Fruit fly (Drosophila melanogaster) whole organism, embryonic: ENCODE data around the gene Pvf2.

Experiments
- Abd-B ChIP-seq: fragments of 200-800 bp; sonication (Bioruptor generic); optimal IDR thresholded peaks from 2 replicates; lab custom pipeline; 2018; ENCODE audit warnings: missing biosample characterization, mild to moderate bottlenecking, missing genetic modification characterization, moderate library complexity
- Awh ChIP-seq: fragments of 200-800 bp; sonication (Bioruptor generic); IDR thresholded peaks from 2 replicates; pipeline ENCODE4, ENCODE4 v1.3.6; 2022; ENCODE audit warnings: missing biosample characterization, missing genetic modification characterization
- Bdp1 ChIP-seq: fragments of 200-800 bp; sonication (Bioruptor generic); optimal IDR thresholded peaks from 3 replicates; lab custom pipeline; 2016; ENCODE audit warnings: missing biosample characterization, missing genetic modification characterization
- CG10366 ChIP-seq: fragments of 200-800 bp; sonication (Bioruptor generic); IDR thresholded peaks from 2 replicates; pipeline ENCODE4 v1.3.6; 2022; ENCODE audit warnings: missing biosample characterization, missing genetic modification characterization
- CG1233 ChIP-seq: fragments of 200-800 bp; sonication (Bioruptor generic); optimal IDR thresholded peaks from 4 replicates; lab custom pipeline; 2018; ENCODE audit warnings: missing biosample characterization, mild to moderate bottlenecking, missing genetic modification characterization
- CG12769 ChIP-seq: fragments of 200-800 bp; sonication (Bioruptor generic); optimal IDR thresholded peaks from 2 replicates; lab custom pipeline; 2019; ENCODE audit warnings: missing biosample characterization, mild to moderate bottlenecking, missing genetic modification characterization, moderate library complexity
- CG14965 ChIP-seq: fragments of 200-800 bp; sonication (Bioruptor generic); optimal IDR thresholded peaks from 2 replicates; lab custom pipeline; 2016; ENCODE audit warnings: missing biosample characterization, missing genetic modification characterization, borderline replicate concordance
- CG1529 ChIP-seq: fragments of 200-800 bp; sonication (Bioruptor generic); optimal IDR thresholded peaks from 3 replicates; lab custom pipeline; 2018; ENCODE audit warnings: missing biosample characterization, missing genetic modification characterization
- CG18011 ChIP-seq: fragments of 200-800 bp; sonication (Bioruptor generic); optimal IDR thresholded peaks from 2 replicates; lab custom pipeline; 2017; ENCODE audit warnings: missing biosample characterization, missing genetic modification characterization, mild to moderate bottlenecking, moderate library complexity, missing genotype
- CG18599 ChIP-seq: fragments of 200-800 bp; sonication (Bioruptor generic); optimal IDR thresholded peaks from 3 replicates; lab custom pipeline; 2017; ENCODE audit warnings: missing biosample characterization, missing genetic modification characterization, mild to moderate bottlenecking, moderate library complexity, missing genetic modification reagents
- CG2202 ChIP-seq: fragments of 200-800 bp; sonication (Bioruptor generic); optimal IDR thresholded peaks from 2 replicates; lab custom pipeline; 2018; ENCODE audit warnings: missing biosample characterization, mild to moderate bottlenecking, missing genetic modification characterization
- CG31224 ChIP-seq: fragments of 200-800 bp; sonication (Bioruptor generic); IDR thresholded peaks from 2 replicates; pipeline ENCODE4 v1.3.6; 2022; ENCODE audit warnings: missing biosample characterization, missing genetic modification characterization
- CG31365 ChIP-seq: fragments of 200-800 bp; sonication (Bioruptor generic); optimal IDR thresholded peaks from 2 replicates; lab custom pipeline; 2018; ENCODE audit warnings: missing biosample characterization, mild to moderate bottlenecking, missing genetic modification characterization
- CG4707 ChIP-seq: fragments of 200-800 bp; sonication (Bioruptor generic); optimal IDR thresholded peaks from 2 replicates; lab custom pipeline; 2018; ENCODE audit warnings: missing biosample characterization, mild to moderate bottlenecking, missing genetic modification characterization, moderate library complexity
- CG4730 ChIP-seq: fragments of 200-800 bp; sonication (Bioruptor generic); IDR thresholded peaks from 2 replicates; pipeline ENCODE4 v1.3.6; 2022; ENCODE audit warnings: missing biosample characterization, missing genetic modification characterization
- CG6854 ChIP-seq: fragments of 200-800 bp; sonication (Bioruptor generic); optimal IDR thresholded peaks from 3 replicates; lab custom pipeline; 2017; ENCODE audit warnings: missing biosample characterization, mild to moderate bottlenecking, missing genetic modification characterization
- CG7745 ChIP-seq: fragments of 200-800 bp; sonication (Bioruptor generic); optimal IDR thresholded peaks from 2 replicates; lab custom pipeline; 2018; ENCODE audit warnings: missing biosample characterization, mild to moderate bottlenecking, missing genetic modification characterization, moderate library complexity
- CG8290 ChIP-seq, 3 experiments: fragments of 200-800 bp; sonication (Bioruptor generic); optimal IDR thresholded peaks; 2 replicates each; lab custom pipeline; 2016 to 2019; ENCODE audit warnings: missing biosample characterization in 3 of 3, missing genetic modification characterization in 3 of 3, mild to moderate bottlenecking in 2 of 3, moderate library complexity in 1 of 3
- CG9876 ChIP-seq: fragments of 200-800 bp; sonication (Bioruptor generic); optimal IDR thresholded peaks from 2 replicates; lab custom pipeline; 2016; ENCODE audit warnings: missing biosample characterization, missing genetic modification characterization
- CTCF ChIP-seq: fragments of 200-800 bp; sonication (Bioruptor generic); optimal IDR thresholded peaks from 2 replicates; lab custom pipeline; 2017; ENCODE audit warnings: missing biosample characterization, mild to moderate bottlenecking, missing genetic modification characterization, moderate library complexity
- Deaf1 ChIP-seq: fragments of 200-800 bp; optimal IDR thresholded peaks from 3 replicates; lab custom pipeline; 2019; ENCODE audit warnings: missing biosample characterization, mild to moderate bottlenecking, missing genetic modification characterization, moderate library complexity
- Dek ChIP-seq: fragments of 200-800 bp; sonication (Bioruptor generic); optimal IDR thresholded peaks from 3 replicates; lab custom pipeline; 2019; ENCODE audit warnings: missing biosample characterization, mild to moderate bottlenecking, missing genetic modification characterization, moderate library complexity
- Doc3 ChIP-seq: fragments of 200-800 bp; sonication (Bioruptor generic); IDR thresholded peaks from 3 replicates; pipeline ENCODE4 v1.3.6; 2022; ENCODE audit warnings: missing biosample characterization, missing genetic modification characterization; ENCODE audit not compliant: partially characterized antibody
- Dp ChIP-seq: fragments of 200-800 bp; sonication (Bioruptor generic); optimal IDR thresholded peaks from 2 replicates; lab custom pipeline; 2018; ENCODE audit warnings: missing biosample characterization, mild to moderate bottlenecking, missing genetic modification characterization, moderate library complexity
- Ets97D ChIP-seq: fragments of 200-800 bp; sonication (Bioruptor generic); optimal IDR thresholded peaks from 3 replicates; lab custom pipeline; 2016; ENCODE audit warnings: missing biosample characterization, missing genetic modification characterization
- H15 ChIP-seq: fragments of 200-800 bp; sonication (Bioruptor generic); IDR thresholded peaks from 3 replicates; pipeline ENCODE4 v1.3.6; 2022; ENCODE audit warnings: missing biosample characterization, missing genetic modification characterization
- HLH4C ChIP-seq: fragments of 200-800 bp; sonication (Bioruptor generic); IDR thresholded peaks from 3 replicates; pipeline ENCODE4 v1.3.6; 2022; ENCODE audit warnings: missing biosample characterization, missing genetic modification characterization; ENCODE audit not compliant: partially characterized antibody
- Hr3 ChIP-seq: fragments of 200-800 bp; sonication (Bioruptor generic); optimal IDR thresholded peaks from 3 replicates; lab custom pipeline; 2016; ENCODE audit warnings: missing biosample characterization, missing genetic modification characterization
- Hr78 ChIP-seq, 2 experiments: fragments of 200-800 bp in 1 of 2; fragments of >200 bp in 1 of 2; sonication (Bioruptor generic) in 1 of 2; optimal IDR thresholded peaks; 2 replicates each; lab custom pipeline; 2017 to 2019; ENCODE audit warnings: missing biosample characterization in 2 of 2, missing genetic modification characterization in 2 of 2, mild to moderate bottlenecking in 1 of 2, moderate library complexity in 1 of 2
- Jarid2 ChIP-seq: fragments of 200-800 bp; sonication (Bioruptor generic); optimal IDR thresholded peaks from 3 replicates; lab custom pipeline; 2017; ENCODE audit warnings: mild to moderate bottlenecking, missing biosample characterization, missing genetic modification reagents, missing genetic modification characterization
- MBD-R2 ChIP-seq: fragments of 200-800 bp; sonication (Bioruptor generic); IDR thresholded peaks from 2 replicates; pipeline ENCODE4 v1.3.6; 2022; ENCODE audit warnings: missing biosample characterization, missing genetic modification characterization
- Mes4 ChIP-seq: fragments of 200-800 bp; sonication (Bioruptor generic); optimal IDR thresholded peaks from 2 replicates; lab custom pipeline; 2016; ENCODE audit warnings: missing biosample characterization, missing genetic modification characterization
- Six4 ChIP-seq: fragments of 200-800 bp; sonication (Bioruptor generic); optimal IDR thresholded peaks from 2 replicates; lab custom pipeline; 2016; ENCODE audit warnings: missing biosample characterization, missing genetic modification characterization
- bigmax ChIP-seq: fragments of 200-800 bp; sonication (Bioruptor generic); optimal IDR thresholded peaks from 2 replicates; lab custom pipeline; 2018; ENCODE audit warnings: missing biosample characterization, mild to moderate bottlenecking, missing genetic modification characterization
- dm ChIP-seq: fragments of 200-800 bp; sonication (Bioruptor generic); optimal IDR thresholded peaks from 3 replicates; lab custom pipeline; 2016; ENCODE audit warnings: missing biosample characterization, missing genetic modification characterization
- ewg ChIP-seq: fragments of 200-800 bp; sonication (Bioruptor generic); optimal IDR thresholded peaks from 3 replicates; lab custom pipeline; 2017; ENCODE audit warnings: mild to moderate bottlenecking, missing biosample characterization, missing genetic modification reagents, missing genetic modification characterization
- gcm ChIP-seq: fragments of 200-800 bp; sonication (Bioruptor generic); optimal IDR thresholded peaks from 2 replicates; lab custom pipeline; 2019; ENCODE audit warnings: missing biosample characterization, mild to moderate bottlenecking, missing genetic modification characterization, moderate library complexity
- hth ChIP-seq: fragments of >200 bp; optimal IDR thresholded peaks from 2 replicates; lab custom pipeline; 2017; ENCODE audit warnings: inconsistent platforms
- ind ChIP-seq: fragments of 200-800 bp; sonication (Bioruptor generic); optimal IDR thresholded peaks from 3 replicates; lab custom pipeline; 2016; ENCODE audit warnings: missing biosample characterization, missing genetic modification characterization
- ken ChIP-seq: fragments of 200-800 bp; sonication (Bioruptor generic); IDR thresholded peaks from 3 replicates; pipeline ENCODE4 v1.3.6; 2022; ENCODE audit warnings: missing biosample characterization, missing genetic modification characterization
- kni ChIP-seq: fragments of 200-800 bp; sonication (Bioruptor generic); optimal IDR thresholded peaks from 3 replicates; lab custom pipeline; 2017; ENCODE audit warnings: mild to moderate bottlenecking, missing biosample characterization, missing genetic modification reagents, missing genetic modification characterization
- mam ChIP-seq: fragments of 200-800 bp; sonication (Bioruptor generic); optimal IDR thresholded peaks from 3 replicates; lab custom pipeline; 2016; ENCODE audit warnings: missing biosample characterization, missing genetic modification characterization
- nau ChIP-seq: fragments of 200-800 bp; sonication (Bioruptor generic); optimal IDR thresholded peaks from 3 replicates; lab custom pipeline; 2017; ENCODE audit warnings: missing biosample characterization, mild to moderate bottlenecking, missing genetic modification characterization, missing genetic modification reagents
- pb ChIP-seq: fragments of 200-800 bp; sonication (Bioruptor generic); optimal IDR thresholded peaks from 3 replicates; lab custom pipeline; 2016; ENCODE audit warnings: missing biosample characterization, missing genetic modification characterization
- ro ChIP-seq: fragments of 200-800 bp; sonication (Bioruptor generic); IDR thresholded peaks from 2 replicates; pipeline ENCODE4 v1.3.6; 2022; ENCODE audit warnings: missing biosample characterization, missing genetic modification characterization
- seq ChIP-seq: fragments of 200-800 bp; sonication (Bioruptor generic); IDR thresholded peaks from 2 replicates; pipeline ENCODE4 v1.3.6; 2022; ENCODE audit warnings: missing biosample characterization, missing genetic modification characterization
- sqz ChIP-seq: fragments of 200-800 bp; sonication (Bioruptor generic); optimal IDR thresholded peaks from 3 replicates; lab custom pipeline; 2018; ENCODE audit warnings: missing biosample characterization, mild to moderate bottlenecking, missing genetic modification characterization
- tap ChIP-seq: fragments of 200-800 bp; optimal IDR thresholded peaks from 3 replicates; lab custom pipeline; 2019; ENCODE audit warnings: missing biosample characterization, mild to moderate bottlenecking, missing genetic modification characterization, moderate library complexity
- trem ChIP-seq: fragments of 200-800 bp; optimal IDR thresholded peaks from 3 replicates; lab custom pipeline; 2019; ENCODE audit warnings: missing biosample characterization, mild to moderate bottlenecking, missing genetic modification characterization, moderate library complexity
- trh ChIP-seq: fragments of 200-800 bp; sonication (Bioruptor generic); optimal IDR thresholded peaks from 2 replicates; lab custom pipeline; 2016; ENCODE audit warnings: missing biosample characterization, missing genetic modification characterization
- zfh1 ChIP-seq: fragments of 200-800 bp; sonication (Bioruptor generic); IDR thresholded peaks from 3 replicates; pipeline ENCODE4 v1.3.6; 2022; ENCODE audit warnings: missing biosample characterization, missing genetic modification characterization

Gene Pvf2

dm6 chr2L:7039342-7039684 is 45.1 kb downstream of the Pvf2 start (continued):
- no peak for TF ChIP-seq CG8290 (GFP tag; optimal IDR thresholded peaks at IDR 0.05; lab: Kevin White, UChicago)
- TF ChIP-seq CG8290 (tag; optimal IDR thresholded peaks at IDR 0.05; lab: Kevin White, UChicago): no peak
- no peak for TF ChIP-seq CG31365 (tag; lab: Kevin White, UChicago)
- TF ChIP-seq CG12769 (tag; lab: Kevin White, UChicago): peak; percentile 12
- TF ChIP-seq pb: no peak
- no peak for TF ChIP-seq CG4707 (GFP tag; lab: Kevin White, UChicago)
- TF ChIP-seq Dek (tag; lab: Kevin White, UChicago): peak; percentile 57
- no peak for TF ChIP-seq hth (lab: Kevin White, UChicago)
- TF ChIP-seq Bdp1 (GFP tag; lab: Kevin White, UChicago): peak; percentile 40
- no peak for TF ChIP-seq CG6854 (GFP tag; lab: Kevin White, UChicago)
- TF ChIP-seq CG7745: no peak
- no peak for TF ChIP-seq Jarid2 (GFP tag; lab: Kevin White, UChicago)
- peak; percentile 49; the same call in 1 of the 2 replicates for TF ChIP-seq seq
- no peak for TF ChIP-seq nau (GFP tag; lab: Kevin White, UChicago)
- no peak for TF ChIP-seq CG9876 (GFP tag; lab: Kevin White, UChicago)
- TF ChIP-seq mam (GFP tag; lab: Kevin White, UChicago): peak; percentile 22
- TF ChIP-seq gcm (GFP tag; lab: Kevin White, UChicago): peak; percentile 12
- TF ChIP-seq ken: 0 out of 3 replicates have a peak, but pooled peaks have one; percentile 44
- no peak for TF ChIP-seq Ets97D (GFP tag; lab: Kevin White, UChicago)
- TF ChIP-seq Dp: no peak
- no peak for TF ChIP-seq Six4
- TF ChIP-seq H15 (GFP tag; lab: Robert Waterston, UW): no peak; the same call in 2 of the 3 replicates
- TF ChIP-seq ind: peak; percentile 64
- TF ChIP-seq CG14965: no peak
- no peak for TF ChIP-seq CG31224 (GFP tag; lab: Robert Waterston, UW)
- TF ChIP-seq CG4730: 0 out of 2 replicates have a peak, but pooled peaks have one; percentile 44
- no peak for TF ChIP-seq HLH4C (GFP tag; lab: Robert Waterston, UW)
- peak; percentile 21 for TF ChIP-seq CG2202 (tag; lab: Kevin White, UChicago)
- TF ChIP-seq trh (GFP tag; lab: Kevin White, UChicago): no peak
- peak; percentile 29 for TF ChIP-seq CG18011 (GFP tag; lab: Kevin White, UChicago)
- TF ChIP-seq Hr78 (GFP tag; optimal IDR thresholded peaks at IDR 0.05; lab: Kevin White, UChicago): no peak
- TF ChIP-seq CG18599 (GFP tag; lab: Kevin White, UChicago): peak; percentile 52
- TF ChIP-seq sqz (GFP tag; lab: Kevin White, UChicago): no peak
- TF ChIP-seq kni (GFP tag; lab: Kevin White, UChicago): no peak
- peak; percentile 24 for TF ChIP-seq tap (tag; lab: Kevin White, UChicago)
- peak; percentile 9 for TF ChIP-seq CG1529 (GFP tag; lab: Kevin White, UChicago)
- TF ChIP-seq Deaf1 (tag; lab: Kevin White, UChicago): no peak
- no peak for TF ChIP-seq ro
- TF ChIP-seq CG1233: peak; percentile 8
- peak; percentile 72 for TF ChIP-seq Abd-B (GFP tag; lab: Kevin White, UChicago)
- no peak for TF ChIP-seq Doc3 (GFP tag; lab: Robert Waterston, UW)
- TF ChIP-seq zfh1 (GFP tag; lab: Robert Waterston, UW): 0 out of 3 replicates have a peak, but pooled peaks have one; percentile 46
- no peak for TF ChIP-seq CTCF (GFP tag; lab: Kevin White, UChicago)
- no peak for TF ChIP-seq Mes4 (GFP tag; lab: Kevin White, UChicago)
- peak; percentile 67 for TF ChIP-seq CG10366 (GFP tag; lab: Robert Waterston, UW)
- TF ChIP-seq dm (GFP tag; lab: Kevin White, UChicago): peak; percentile 15
- 0 out of 2 replicates have a peak, but pooled peaks have one; percentile 31 for TF ChIP-seq Awh (GFP tag; lab: Robert Waterston, UW)
- TF ChIP-seq bigmax (GFP tag; lab: Kevin White, UChicago): no peak
- peak; percentile 59 for TF ChIP-seq Hr3 (GFP tag; lab: Kevin White, UChicago)
- peak; percentile 36; the same call in 1 of the 2 replicates for TF ChIP-seq MBD-R2 (GFP tag; lab: Robert Waterston, UW)
- peak; percentile 17 for TF ChIP-seq trem (tag; lab: Kevin White, UChicago)
- peak; percentile 41 for TF ChIP-seq ewg (GFP tag; lab: Kevin White, UChicago)
